Worm (Caenorhabditis elegans): ENCODE measurements around the gene H23L24.4.

The H23L24.4 gene

DNA sequence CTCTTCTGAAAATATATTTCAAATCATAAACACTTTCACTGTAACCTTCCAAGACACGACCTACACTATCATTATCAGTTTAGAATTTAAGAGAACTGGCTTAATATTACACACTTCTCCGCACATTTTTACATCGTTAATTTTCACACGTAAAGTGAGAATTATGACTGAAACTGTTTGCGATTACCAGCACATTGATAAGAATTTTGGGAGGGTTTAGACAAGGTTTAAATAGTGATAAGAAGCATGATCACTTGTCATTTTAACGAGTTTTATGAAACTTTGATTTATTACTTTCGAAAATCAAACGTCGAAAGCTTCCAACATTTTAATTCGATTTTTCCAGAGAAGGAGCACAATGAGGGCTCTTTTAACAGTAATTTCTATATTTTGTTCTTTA is 25.1 kb upstream of the H23L24.4 start, which contains the start of gene F21D5.3:
Gene F21D5.3, plus strand, starts transcription at position 347 of the 400 bp plus-strand sequence.
- TF ChIP-seq snpc-1.2 (GFP tag; IDR thresholded peaks at IDR 0.05): no peak
- TF ChIP-seq daf-12 (tag; optimal IDR thresholded peaks at IDR 0.05): no peak
- no peak for TF ChIP-seq nhr-10 (tag; optimal IDR thresholded peaks at IDR 0.05)
- no peak for TF ChIP-seq nhr-41 (GFP tag; IDR thresholded peaks at IDR 0.05)
- TF ChIP-seq hif-1 (tag; optimal IDR thresholded peaks at IDR 0.05): peak in 1 of 2 experiments; percentile 42
- no peak for TF ChIP-seq spr-1 (tag; optimal IDR thresholded peaks at IDR 0.05)
- no peak for TF ChIP-seq set-16 (GFP tag; IDR thresholded peaks at IDR 0.05)
- TF ChIP-seq fkh-10 (GFP tag; optimal IDR thresholded peaks at IDR 0.05): no peak
- TF ChIP-seq gei-8 (GFP tag; optimal IDR thresholded peaks at IDR 0.05): no peak
- TF ChIP-seq mdt-29 (GFP tag; IDR thresholded peaks at IDR 0.05): no peak
- TF ChIP-seq nhr-28 (tag; optimal IDR thresholded peaks at IDR 0.05): peak; percentile 60
- TF ChIP-seq arid-1 (GFP tag; conservative IDR thresholded peaks at IDR 0.05): no peak
- no peak for TF ChIP-seq F37D6.2 (tag; optimal IDR thresholded peaks at IDR 0.05)
- TF ChIP-seq nhr-102 (tag; optimal IDR thresholded peaks at IDR 0.05): no peak
- TF ChIP-seq tra-1 (GFP tag; IDR thresholded peaks at IDR 0.05): peak; percentile 60; the same call in 1 of the 2 replicates
- TF ChIP-seq ztf-11 (tag; optimal IDR thresholded peaks at IDR 0.05): no peak
- peak; percentile 47 for TF ChIP-seq hlh-11 (tag; optimal IDR thresholded peaks at IDR 0.05)
- no peak for TF ChIP-seq aha-1 (tag)
- TF ChIP-seq mxl-2 (GFP tag; conservative IDR thresholded peaks at IDR 0.05): no peak
- no peak for TF ChIP-seq hlh-30 (tag; optimal IDR thresholded peaks at IDR 0.05; ENCODE audit: insufficient read depth)
- no peak for TF ChIP-seq lin-38 (GFP tag; IDR thresholded peaks at IDR 0.05)
- TF ChIP-seq snpc-4 (tag; optimal IDR thresholded peaks at IDR 0.05): no peak
- TF ChIP-seq ceh-32 (tag; optimal IDR thresholded peaks at IDR 0.05; ENCODE audit: poor library complexity): no peak
- no peak for TF ChIP-seq F44E2.7 (GFP tag; IDR thresholded peaks at IDR 0.05)
- TF ChIP-seq spr-3 (GFP tag; optimal IDR thresholded peaks at IDR 0.05): no peak
- no peak for TF ChIP-seq jun-1 (tag; optimal IDR thresholded peaks at IDR 0.05)
- TF ChIP-seq dmd-8 (GFP tag; IDR thresholded peaks at IDR 0.05): no peak
- no peak for TF ChIP-seq skn-1 (tag; optimal IDR thresholded peaks at IDR 0.05)
- TF ChIP-seq ceh-44 (GFP tag; IDR thresholded peaks at IDR 0.05): no peak
- TF ChIP-seq lsy-2 (tag; optimal IDR thresholded peaks at IDR 0.05): no peak
- TF ChIP-seq dve-1 (tag; optimal IDR thresholded peaks at IDR 0.05; ENCODE audit: insufficient read depth): peak; percentile 63
- no peak for TF ChIP-seq aly-2 (tag; optimal IDR thresholded peaks at IDR 0.05)
- no peak for TF ChIP-seq Y105C5A.15 (GFP tag; IDR thresholded peaks at IDR 0.05)
- TF ChIP-seq ZK337.2 (GFP tag; IDR thresholded peaks at IDR 0.05): no peak
- no peak for TF ChIP-seq F10B5.3 (tag; optimal IDR thresholded peaks at IDR 0.05)
- TF ChIP-seq lin-13 (GFP tag; optimal IDR thresholded peaks at IDR 0.05): no peak
- no peak for TF ChIP-seq R02D3.7 (tag; optimal IDR thresholded peaks at IDR 0.05)
- no peak for TF ChIP-seq fos-1 (tag; optimal IDR thresholded peaks at IDR 0.05)
- TF ChIP-seq unc-130 (GFP tag; optimal IDR thresholded peaks at IDR 0.05): no peak
- TF ChIP-seq mes-2 (tag; optimal IDR thresholded peaks at IDR 0.05; ENCODE audit: poor library complexity, severe bottlenecking): no peak
- TF ChIP-seq dmd-6 (GFP tag; IDR thresholded peaks at IDR 0.05): peak; percentile 68
- no peak for TF ChIP-seq nhr-6 (tag; optimal IDR thresholded peaks at IDR 0.05)
- TF ChIP-seq dmd-9 (GFP tag; IDR thresholded peaks at IDR 0.05): no peak
- no peak for TF ChIP-seq F49E8.2 (tag; optimal IDR thresholded peaks at IDR 0.05; ENCODE audit: borderline replicate concordance)
- TF ChIP-seq php-3 (GFP tag; IDR thresholded peaks at IDR 0.05): peak; percentile 79
- no peak for TF ChIP-seq daf-16 (GFP tag; optimal IDR thresholded peaks at IDR 0.05)
- TF ChIP-seq daf-16 (tag; optimal IDR thresholded peaks at IDR 0.05): peak; percentile 67
- TF ChIP-seq Y48G9A.11 (GFP tag; IDR thresholded peaks at IDR 0.05): no peak
- TF ChIP-seq lir-3 (tag; optimal IDR thresholded peaks at IDR 0.05): no peak
- TF ChIP-seq nhr-76 (tag; optimal IDR thresholded peaks at IDR 0.05): no peak
- no peak for TF ChIP-seq F26F4.8 (GFP tag; conservative IDR thresholded peaks at IDR 0.05)
- no peak for TF ChIP-seq ZK546.5 (tag; optimal IDR thresholded peaks at IDR 0.05)

All from whole organism, L4 larva.